Worm (Caenorhabditis elegans) whole organism, L3 larva: ENCODE data around the gene pmp-5.

Source experiments
- R02D3.7 ChIP-seq: fragments of 150-350 bp; optimal IDR thresholded peaks from 2 replicates; lab custom pipeline; 2014; ENCODE audit warnings: missing biosample characterization, missing genetic modification characterization
- ZK546.5 ChIP-seq: sonication (generic microtip); optimal IDR thresholded peaks from 2 replicates; lab custom pipeline; 2017; ENCODE audit warnings: missing biosample characterization, missing genetic modification characterization
- aly-2 ChIP-seq: fragments of 150-350 bp; optimal IDR thresholded peaks from 2 replicates; lab custom pipeline; 2014; ENCODE audit warnings: missing biosample characterization, missing genetic modification characterization
- ama-1 ChIP-seq: fragments of 150-350 bp; optimal IDR thresholded peaks from 2 replicates; lab custom pipeline; 2018
- ceh-28 ChIP-seq: fragments of 150-350 bp; optimal IDR thresholded peaks from 2 replicates; lab custom pipeline; 2014; ENCODE audit warnings: missing biosample characterization, missing genetic modification reagents, missing genetic modification characterization
- ceh-9 ChIP-seq: sonication (generic microtip); optimal IDR thresholded peaks from 2 replicates; lab custom pipeline; 2018; ENCODE audit warnings: missing biosample characterization, missing genetic modification characterization
- egl-27 ChIP-seq: sonication (generic microtip); optimal IDR thresholded peaks from 4 replicates; lab custom pipeline; 2017; ENCODE audit warnings: missing biosample characterization, missing genetic modification reagents, missing genetic modification characterization
- egl-5 ChIP-seq: fragments of 150-350 bp; optimal IDR thresholded peaks from 2 replicates; lab custom pipeline; 2017; ENCODE audit warnings: missing biosample characterization, missing genetic modification reagents, missing genetic modification characterization, inconsistent platforms
- elt-1 ChIP-seq: fragments of 150-350 bp; optimal IDR thresholded peaks from 2 replicates; lab custom pipeline; 2014; ENCODE audit warnings: missing biosample characterization, missing genetic modification characterization
- elt-2 ChIP-seq: sonication (generic microtip); optimal IDR thresholded peaks from 2 replicates; lab custom pipeline; 2016; ENCODE audit warnings: missing genetic modification reagents, mild to moderate bottlenecking, missing genetic modification characterization, missing compliant biosample characterization
- elt-3 ChIP-seq, 3 experiments: fragments of 150-350 bp in 1 of 3; sonication (generic microtip) in 2 of 3; optimal IDR thresholded peaks; 2 replicates in 2 of 3; 4 replicates in 1 of 3; lab custom pipeline; 2014 to 2017; ENCODE audit warnings: missing biosample characterization in 3 of 3, missing genetic modification characterization in 3 of 3
- eor-1 ChIP-seq, 2 experiments: fragments of 150-350 bp; optimal IDR thresholded peaks; 2 replicates each; lab custom pipeline; 2014 to 2018; ENCODE audit warnings: missing biosample characterization in 2 of 2, missing genetic modification characterization in 2 of 2
- fkh-10 ChIP-seq: sonication (generic microtip); optimal IDR thresholded peaks from 2 replicates; lab custom pipeline; 2017; ENCODE audit warnings: missing biosample characterization, missing genetic modification reagents, missing genetic modification characterization
- hmg-11 ChIP-seq: sonication (generic microtip); optimal IDR thresholded peaks from 2 replicates; lab custom pipeline; 2016; ENCODE audit warnings: missing genetic modification characterization, missing compliant biosample characterization
- lin-39 ChIP-seq: fragments of 150-350 bp; optimal IDR thresholded peaks from 2 replicates; lab custom pipeline; 2018; ENCODE audit warnings: missing biosample characterization, missing genetic modification reagents, missing genetic modification characterization
- lsy-12 ChIP-seq: sonication (generic microtip); optimal IDR thresholded peaks from 2 replicates; lab custom pipeline; 2016; ENCODE audit warnings: mild to moderate bottlenecking, missing genetic modification characterization, missing compliant biosample characterization
- mml-1 ChIP-seq: fragments of 150-350 bp; sonication (generic microtip); optimal IDR thresholded peaks from 3 replicates; lab custom pipeline; 2014; ENCODE audit warnings: missing biosample characterization, missing genetic modification characterization
- nfya-1 ChIP-seq: sonication (generic microtip); optimal IDR thresholded peaks from 2 replicates; lab custom pipeline; 2017; ENCODE audit warnings: missing genetic modification characterization, mild to moderate bottlenecking, missing compliant biosample characterization, antibody characterized with exemption, moderate library complexity; ENCODE audit not compliant: insufficient read depth
- nhr-12 ChIP-seq: fragments of 150-350 bp; optimal IDR thresholded peaks from 2 replicates; lab custom pipeline; 2014; ENCODE audit warnings: missing biosample characterization, missing genetic modification characterization
- nhr-23 ChIP-seq: fragments of 150-350 bp; optimal IDR thresholded peaks from 2 replicates; lab custom pipeline; 2014; ENCODE audit warnings: missing biosample characterization, missing genetic modification reagents, missing genetic modification characterization
- nhr-237 ChIP-seq: fragments of 150-350 bp; optimal IDR thresholded peaks from 2 replicates; lab custom pipeline; 2014; ENCODE audit warnings: missing biosample characterization, missing genetic modification characterization
- nhr-43 ChIP-seq: sonication (generic microtip); optimal IDR thresholded peaks from 2 replicates; lab custom pipeline; 2016; ENCODE audit warnings: mild to moderate bottlenecking, missing genetic modification characterization, missing compliant biosample characterization; ENCODE audit not compliant: poor library complexity, severe bottlenecking
- nhr-67 ChIP-seq: fragments of 150-350 bp; optimal IDR thresholded peaks from 2 replicates; lab custom pipeline; 2014; ENCODE audit warnings: missing biosample characterization, missing genetic modification characterization
- nhr-76 ChIP-seq: fragments of 150-350 bp; sonication (generic microtip); optimal IDR thresholded peaks from 5 replicates; lab custom pipeline; 2014; ENCODE audit warnings: missing biosample characterization, missing genetic modification characterization
- nhr-77 ChIP-seq: fragments of 150-350 bp; optimal IDR thresholded peaks from 2 replicates; lab custom pipeline; 2014; ENCODE audit warnings: missing biosample characterization, missing genetic modification characterization
- pha-4 ChIP-seq: fragments of 150-350 bp; optimal IDR thresholded peaks from 2 replicates; lab custom pipeline; 2014; ENCODE audit warnings: missing biosample characterization, missing genetic modification reagents, missing genetic modification characterization
- pqm-1 ChIP-seq: fragments of 150-350 bp; optimal IDR thresholded peaks from 2 replicates; lab custom pipeline; 2017; ENCODE audit warnings: missing biosample characterization, missing genetic modification characterization, inconsistent platforms
- sea-2 ChIP-seq: fragments of 150-350 bp; sonication (generic microtip); optimal IDR thresholded peaks from 4 replicates; lab custom pipeline; 2014; ENCODE audit warnings: missing biosample characterization, missing genetic modification reagents, missing genetic modification characterization
- skn-1 ChIP-seq: fragments of 150-350 bp; optimal IDR thresholded peaks from 2 replicates; lab custom pipeline; 2014; ENCODE audit warnings: missing biosample characterization, missing genetic modification characterization
- snpc-4 ChIP-seq: fragments of 150-350 bp; optimal IDR thresholded peaks from 2 replicates; lab custom pipeline; 2014; ENCODE audit warnings: missing biosample characterization, missing genetic modification characterization
- unc-39 ChIP-seq: sonication (generic microtip); optimal IDR thresholded peaks from 4 replicates; lab custom pipeline; 2017; ENCODE audit warnings: missing biosample characterization, missing genetic modification characterization
- unc-62 ChIP-seq: fragments of 150-350 bp; sonication (generic microtip); optimal IDR thresholded peaks from 4 replicates; lab custom pipeline; 2014; ENCODE audit warnings: missing biosample characterization, missing genetic modification reagents, missing genetic modification characterization
- zag-1 ChIP-seq: fragments of 150-350 bp; optimal IDR thresholded peaks from 2 replicates; lab custom pipeline; 2014; ENCODE audit warnings: missing biosample characterization, missing genetic modification characterization
- ztf-11 ChIP-seq: fragments of 150-350 bp; optimal IDR thresholded peaks from 2 replicates; lab custom pipeline; 2014; ENCODE audit warnings: missing biosample characterization, missing genetic modification characterization
- ztf-4 ChIP-seq: fragments of 150-350 bp; optimal IDR thresholded peaks from 2 replicates; lab custom pipeline; 2014; ENCODE audit warnings: missing biosample characterization, missing genetic modification characterization

The pmp-5 gene

DNA sequence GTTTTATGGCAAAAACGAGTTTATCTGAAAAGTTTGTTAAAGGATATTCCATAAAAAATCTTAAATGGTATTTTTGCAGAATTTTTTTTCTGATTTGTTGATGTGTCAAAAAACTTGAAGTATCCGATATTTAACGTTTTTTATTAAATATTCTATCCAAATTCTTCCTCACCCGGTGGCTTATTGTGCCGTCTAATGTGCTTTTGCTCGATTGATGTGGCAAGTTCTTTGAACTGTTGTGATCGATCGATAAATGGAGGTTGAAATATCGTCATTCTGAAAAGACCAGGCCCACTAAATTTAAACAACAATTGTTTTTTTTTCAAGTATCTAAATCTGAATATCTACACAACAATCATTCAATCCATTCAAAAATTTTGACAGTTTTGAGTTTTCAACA lies 10.4 kb downstream of the pmp-5 start, which contains the start of gene syx-18:
syx-18 (minus strand) TSS at position 276 of the 400 bp plus-strand sequence.
- TF ChIP-seq ama-1 (lab: Kevin White, UChicago) (peak; percentile 62), zag-1 (tag; lab: Kevin White, UChicago) (no peak)
- TF ChIP-seq, all 47 proteins: peak for 1

ce11 chrV:6652051-6652450 lies 13.6 kb downstream of the pmp-5 start, which contains the start of gene T10H9.8:
Gene T10H9.8, plus strand, starts transcription at chrV:6652351.
- TF ChIP-seq mml-1 (tag; lab: Kevin White, UChicago), result no peak
- no peak for TF ChIP-seq egl-27
- TF ChIP-seq ZK546.5, result no peak
- TF ChIP-seq unc-62 (GFP tag; lab: Kevin White, UChicago), result no peak
- TF ChIP-seq hmg-11 (tag; lab: Kevin White, UChicago), result no peak
- TF ChIP-seq lin-39 (tag; lab: Kevin White, UChicago), result no peak
- no peak for TF ChIP-seq nhr-76 (tag; lab: Kevin White, UChicago)
- no peak for TF ChIP-seq unc-39 (tag; lab: Kevin White, UChicago)
- TF ChIP-seq, all 47 proteins: peak for 0

DNA sequence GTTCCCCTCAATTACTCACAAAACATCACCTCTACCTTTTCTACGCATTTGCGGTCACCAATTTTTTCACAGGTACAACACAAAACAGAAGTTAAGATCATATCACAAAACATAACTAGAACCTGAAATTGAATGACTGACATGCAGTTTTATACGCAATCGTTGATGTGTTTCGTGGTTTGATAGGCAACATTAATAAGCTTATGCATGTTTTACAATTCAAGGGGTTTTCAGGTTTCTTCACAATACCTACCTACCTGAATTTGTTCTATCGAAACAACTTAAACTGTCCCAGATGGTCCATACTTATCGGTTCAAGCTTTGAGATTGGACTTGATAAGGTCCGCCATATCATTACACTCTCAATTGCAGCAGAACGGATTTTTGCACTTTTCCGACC lies 15.1 kb downstream of the pmp-5 start:
- TF ChIP-seq ama-1 (lab: Kevin White, UChicago), result no peak
- no peak for TF ChIP-seq nhr-77

- TF ChIP-seq nhr-76 (tag; lab: Kevin White, UChicago) (no peak), ceh-9 (tag; lab: Kevin White, UChicago) (no peak), skn-1 (tag; lab: Kevin White, UChicago) (no peak), elt-3 (tag; optimal IDR thresholded peaks at IDR 0.05; lab: Kevin White, UChicago) (no peak), fkh-10 (GFP tag; lab: Kevin White, UChicago) (no peak), nhr-67 (tag; lab: Kevin White, UChicago) (no peak), pqm-1 (tag; lab: Kevin White, UChicago) (no peak), ceh-28 (no peak), nhr-77 (no peak), nhr-237 (tag; lab: Kevin White, UChicago) (no peak), nfya-1 (no peak)
Measured at ce11 chrV:6649317-6649716, 16.3 kb downstream of the pmp-5 start, which contains the start of gene T10H9.1. Gene T10H9.1, plus strand, starts transcription at chrV:6649617.

- TF ChIP-seq elt-1 (tag; lab: Kevin White, UChicago) (no peak), ztf-11 (tag; lab: Kevin White, UChicago) (no peak), nhr-77 (no peak), ceh-9 (tag; lab: Kevin White, UChicago) (no peak), egl-27 (no peak), ztf-4 (tag; lab: Kevin White, UChicago) (no peak), elt-3 (tag; optimal IDR thresholded peaks at IDR 0.05; lab: Kevin White, UChicago) (no peak), lsy-12 (tag; lab: Kevin White, UChicago) (no peak), nhr-43 (tag; lab: Kevin White, UChicago) (no peak), skn-1 (tag; lab: Kevin White, UChicago) (no peak), sea-2 (GFP tag; lab: Kevin White, UChicago) (no peak)
- TF ChIP-seq, all 47 proteins: peak for 0
Measured at ce11 chrV:6645810-6646209, 19.8 kb downstream of the pmp-5 start.

DNA sequence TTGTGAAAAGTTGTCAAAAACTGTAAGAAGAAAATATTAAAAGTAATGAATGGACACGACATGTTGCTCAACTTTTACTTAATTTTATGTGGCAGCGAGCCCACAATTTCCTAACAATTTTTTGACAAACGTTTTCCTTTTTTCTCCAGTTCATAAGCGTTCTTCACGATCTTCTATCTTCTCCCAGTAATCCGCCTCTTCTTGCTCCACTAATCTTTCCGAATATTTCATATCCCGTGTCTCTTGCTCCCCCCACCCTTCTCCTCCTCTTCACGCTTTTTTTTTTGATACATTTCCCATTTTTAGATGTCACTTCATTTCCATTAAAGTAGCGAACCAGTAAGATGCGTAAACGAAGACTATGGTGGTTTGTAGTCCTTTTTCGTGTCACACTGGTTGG lies 32.7 kb downstream of the pmp-5 start, which contains the start of gene scd-2:
scd-2 (plus strand) TSS at position 301 of the 400 bp plus-strand sequence.
- TF ChIP-seq elt-3 (tag; optimal IDR thresholded peaks at IDR 0.05; lab: Kevin White, UChicago), result no peak
- no peak for TF ChIP-seq aly-2
- no peak for TF ChIP-seq nhr-23 (tag; lab: Kevin White, UChicago)
- no peak for TF ChIP-seq ceh-9 (tag; lab: Kevin White, UChicago)
- no peak for TF ChIP-seq ceh-28
- TF ChIP-seq fkh-10 (GFP tag; lab: Kevin White, UChicago), result no peak
- no peak for TF ChIP-seq skn-1 (tag; lab: Kevin White, UChicago)
- no peak for TF ChIP-seq eor-1 (tag; optimal IDR thresholded peaks at IDR 0.05; lab: Kevin White, UChicago)
- no peak for TF ChIP-seq elt-2 (tag; lab: Kevin White, UChicago)
- no peak for TF ChIP-seq egl-5 (tag; lab: Kevin White, UChicago)
- TF ChIP-seq nhr-12 (tag; lab: Kevin White, UChicago), result no peak
- no peak for TF ChIP-seq lsy-12 (tag; lab: Kevin White, UChicago)
- no peak for TF ChIP-seq snpc-4 (tag; lab: Kevin White, UChicago)
- no peak for TF ChIP-seq ZK546.5
- TF ChIP-seq ztf-11 (tag; lab: Kevin White, UChicago), result no peak
- no peak for TF ChIP-seq egl-27
- no peak for TF ChIP-seq nhr-67 (tag; lab: Kevin White, UChicago)
- TF ChIP-seq pha-4 (tag; lab: Kevin White, UChicago), result no peak
- no peak for TF ChIP-seq R02D3.7 (tag; lab: Kevin White, UChicago)
- TF ChIP-seq nhr-76 (tag; lab: Kevin White, UChicago), result no peak
